Fruit fly (Drosophila melanogaster) whole organism, prepupa: ENCODE data around the gene CG32137.

Source experiments
- Blimp-1 ChIP-seq: fragments of 200-800 bp; sonication (Bioruptor generic); optimal IDR thresholded peaks from 3 replicates; lab custom pipeline; 2017; ENCODE audit warnings: missing biosample characterization, missing genetic modification characterization, mild to moderate bottlenecking, moderate library complexity, missing genetic modification reagents
- CG10631 ChIP-seq: fragments of 200-800 bp; sonication (Bioruptor generic); optimal IDR thresholded peaks from 2 replicates; lab custom pipeline; 2016; ENCODE audit warnings: missing biosample characterization, missing genetic modification characterization
- CG10669 ChIP-seq: fragments of 200-800 bp; sonication (Bioruptor generic); optimal IDR thresholded peaks from 3 replicates; lab custom pipeline; 2018; ENCODE audit warnings: missing biosample characterization, mild to moderate bottlenecking, missing genetic modification characterization, moderate library complexity
- CG11294 ChIP-seq: fragments of 200-800 bp; sonication (Bioruptor generic); IDR thresholded peaks from 2 replicates; pipeline ENCODE4 v1.3.6; 2022; ENCODE audit warnings: missing biosample characterization, missing genetic modification characterization
- CG11762 ChIP-seq: fragments of 200-800 bp; sonication (Bioruptor generic); optimal IDR thresholded peaks from 3 replicates; lab custom pipeline; 2016; ENCODE audit warnings: missing biosample characterization, missing genetic modification characterization; ENCODE audit not compliant: insufficient read depth
- CG11902 ChIP-seq: fragments of 200-800 bp; sonication (Bioruptor generic); optimal IDR thresholded peaks from 3 replicates; lab custom pipeline; 2016; ENCODE audit warnings: missing biosample characterization, missing genetic modification characterization
- CG15336 ChIP-seq: fragments of 200-800 bp; sonication (Bioruptor generic); IDR thresholded peaks from 2 replicates; pipeline ENCODE4 v1.3.6; 2022; ENCODE audit warnings: missing biosample characterization, missing genetic modification characterization
- CG16779 ChIP-seq: fragments of 200-800 bp; sonication (Bioruptor generic); optimal IDR thresholded peaks from 3 replicates; lab custom pipeline; 2017; ENCODE audit warnings: missing biosample characterization, mild to moderate bottlenecking, missing genetic modification characterization
- CG3032 ChIP-seq: fragments of 200-800 bp; optimal IDR thresholded peaks from 2 replicates; lab custom pipeline; 2019; ENCODE audit warnings: missing biosample characterization, mild to moderate bottlenecking, missing genetic modification characterization, moderate library complexity
- CG32006 ChIP-seq: fragments of 200-800 bp; sonication (Bioruptor generic); optimal IDR thresholded peaks from 3 replicates; lab custom pipeline; 2017; ENCODE audit warnings: missing biosample characterization, mild to moderate bottlenecking, missing genetic modification characterization
- CG34406 ChIP-seq: fragments of 200-800 bp; sonication (Bioruptor generic); optimal IDR thresholded peaks from 3 replicates; lab custom pipeline; 2016; ENCODE audit warnings: missing biosample characterization, missing genetic modification characterization
- CG4318 ChIP-seq: fragments of 200-800 bp; sonication (Bioruptor generic); optimal IDR thresholded peaks from 3 replicates; lab custom pipeline; 2017; ENCODE audit warnings: missing biosample characterization, mild to moderate bottlenecking, missing genetic modification characterization
- CG6276 ChIP-seq: fragments of 200-800 bp; sonication (Bioruptor generic); optimal IDR thresholded peaks from 2 replicates; lab custom pipeline; 2017; ENCODE audit warnings: missing biosample characterization, mild to moderate bottlenecking, missing genetic modification characterization
- CG6792 ChIP-seq: fragments of 200-800 bp; sonication (Bioruptor generic); optimal IDR thresholded peaks from 3 replicates; lab custom pipeline; 2016; ENCODE audit warnings: missing biosample characterization, missing genetic modification characterization
- CG6808 ChIP-seq: fragments of 200-800 bp; sonication (Bioruptor generic); optimal IDR thresholded peaks from 3 replicates; lab custom pipeline; 2017; ENCODE audit warnings: missing biosample characterization, missing genetic modification characterization, mild to moderate bottlenecking, moderate library complexity, missing genetic modification reagents
- CG7368 ChIP-seq: fragments of 200-800 bp; sonication (Bioruptor generic); optimal IDR thresholded peaks from 3 replicates; lab custom pipeline; 2016; ENCODE audit warnings: missing biosample characterization, missing genetic modification characterization
- CG8119 ChIP-seq: fragments of 200-800 bp; sonication (Bioruptor generic); IDR thresholded peaks from 3 replicates; pipeline ENCODE4 v1.3.6; 2022; ENCODE audit warnings: missing biosample characterization, missing genetic modification characterization
- CG8319 ChIP-seq: fragments of 200-800 bp; sonication (Bioruptor generic); optimal IDR thresholded peaks from 3 replicates; lab custom pipeline; 2016; ENCODE audit warnings: missing biosample characterization, missing genetic modification characterization
- CG9139 ChIP-seq: fragments of 200-800 bp; sonication (Bioruptor generic); optimal IDR thresholded peaks from 3 replicates; lab custom pipeline; 2017; ENCODE audit warnings: missing biosample characterization, mild to moderate bottlenecking, missing genetic modification characterization
- Eip75B ChIP-seq: fragments of 200-800 bp; sonication (Bioruptor generic); optimal IDR thresholded peaks from 3 replicates; lab custom pipeline; 2016; ENCODE audit warnings: missing biosample characterization, missing genetic modification characterization
- Eip78C ChIP-seq: fragments of 200-800 bp; sonication (Bioruptor generic); peaks from one replicate; lab custom pipeline; 2016; ENCODE audit warnings: missing biosample characterization, missing genetic modification characterization
- Eip93F ChIP-seq: fragments of 200-800 bp; sonication (Bioruptor generic); optimal IDR thresholded peaks from 2 replicates; lab custom pipeline; 2016; ENCODE audit warnings: missing biosample characterization, mild to moderate bottlenecking, missing genetic modification characterization
- Ets21C ChIP-seq: fragments of 200-800 bp; sonication (Bioruptor generic); optimal IDR thresholded peaks from 3 replicates; lab custom pipeline; 2016; ENCODE audit warnings: missing biosample characterization, missing genetic modification characterization
- Ets96B ChIP-seq: fragments of 200-800 bp; optimal IDR thresholded peaks from 2 replicates; lab custom pipeline; 2019; ENCODE audit warnings: missing biosample characterization, mild to moderate bottlenecking, missing genetic modification characterization, moderate library complexity
- Gug ChIP-seq: fragments of 200-800 bp; sonication (Bioruptor generic); IDR thresholded peaks from 2 replicates; pipeline ENCODE4 v1.3.6; 2022; ENCODE audit warnings: missing biosample characterization, missing genetic modification characterization
- Hr38 ChIP-seq: sonication (Bioruptor generic); optimal IDR thresholded peaks from 2 replicates; lab custom pipeline; 2016; ENCODE audit warnings: missing biosample characterization, missing genetic modification characterization
- Hr39 ChIP-seq: fragments of 200-800 bp; sonication (Bioruptor generic); optimal IDR thresholded peaks from 2 replicates; lab custom pipeline; 2016; ENCODE audit warnings: missing biosample characterization, missing genetic modification characterization
- Hr4 ChIP-seq: fragments of 200-800 bp; sonication (Bioruptor generic); optimal IDR thresholded peaks from 3 replicates; lab custom pipeline; 2016; ENCODE audit warnings: missing biosample characterization, missing genetic modification characterization
- Lpt ChIP-seq: fragments of 200-800 bp; sonication (Bioruptor generic); optimal IDR thresholded peaks from 3 replicates; lab custom pipeline; 2016; ENCODE audit warnings: missing biosample characterization, missing genetic modification characterization
- Met ChIP-seq: fragments of 200-800 bp; sonication (Bioruptor generic); optimal IDR thresholded peaks from 3 replicates; lab custom pipeline; 2016; ENCODE audit warnings: missing biosample characterization, missing genetic modification characterization
- OdsH ChIP-seq: fragments of 200-800 bp; sonication (Bioruptor generic); optimal IDR thresholded peaks from 3 replicates; lab custom pipeline; 2016; ENCODE audit warnings: missing biosample characterization, missing genetic modification characterization
- Smox ChIP-seq: fragments of 200-800 bp; sonication (Bioruptor generic); optimal IDR thresholded peaks from 3 replicates; lab custom pipeline; 2016; ENCODE audit warnings: missing biosample characterization, missing genetic modification characterization
- Sox102F ChIP-seq: fragments of 200-800 bp; sonication (Bioruptor generic); optimal IDR thresholded peaks from 2 replicates; lab custom pipeline; 2016; ENCODE audit warnings: missing biosample characterization, mild to moderate bottlenecking, missing genetic modification characterization
- Sox14 ChIP-seq: fragments of 200-800 bp; sonication (Bioruptor generic); optimal IDR thresholded peaks from 3 replicates; lab custom pipeline; 2016; ENCODE audit warnings: missing biosample characterization, missing genetic modification characterization
- Sox15 ChIP-seq: fragments of 200-800 bp; sonication (Bioruptor generic); optimal IDR thresholded peaks from 3 replicates; lab custom pipeline; 2016; ENCODE audit warnings: missing biosample characterization, missing genetic modification characterization
- achi ChIP-seq: fragments of 200-800 bp; sonication (Bioruptor generic); optimal IDR thresholded peaks from 3 replicates; lab custom pipeline; 2016; ENCODE audit warnings: missing biosample characterization, missing genetic modification characterization
- dsx ChIP-seq: fragments of 200-800 bp; optimal IDR thresholded peaks from 3 replicates; lab custom pipeline; 2019; ENCODE audit warnings: missing biosample characterization, mild to moderate bottlenecking, missing genetic modification characterization, moderate library complexity; ENCODE audit not compliant: poor library complexity, severe bottlenecking
- eg ChIP-seq: fragments of 200-800 bp; sonication (Bioruptor generic); IDR thresholded peaks from 3 replicates; pipeline ENCODE4 v1.3.6; 2022; ENCODE audit warnings: missing biosample characterization, missing genetic modification characterization
- esn ChIP-seq: fragments of 200-800 bp; sonication (Bioruptor generic); optimal IDR thresholded peaks from 2 replicates; lab custom pipeline; 2016; ENCODE audit warnings: missing biosample characterization, mild to moderate bottlenecking, missing genetic modification characterization, moderate library complexity
- fd59A ChIP-seq: fragments of 200-800 bp; sonication (Bioruptor generic); optimal IDR thresholded peaks from 2 replicates; lab custom pipeline; 2017; ENCODE audit warnings: missing biosample characterization, mild to moderate bottlenecking, missing genetic modification characterization, missing genetic modification reagents
- fkh ChIP-seq: fragments of 200-800 bp; sonication (Bioruptor generic); optimal IDR thresholded peaks from 3 replicates; lab custom pipeline; 2017; ENCODE audit warnings: missing biosample characterization, mild to moderate bottlenecking, missing genetic modification characterization, moderate library complexity
- lz ChIP-seq: fragments of 200-800 bp; sonication (Bioruptor generic); optimal IDR thresholded peaks from 3 replicates; lab custom pipeline; 2016; ENCODE audit warnings: missing biosample characterization, missing genetic modification characterization
- pdm3 ChIP-seq: fragments of 200-800 bp; sonication (Bioruptor generic); optimal IDR thresholded peaks from 3 replicates; lab custom pipeline; 2016; ENCODE audit warnings: missing biosample characterization, missing genetic modification characterization
- salr ChIP-seq, 2 experiments: fragments of 200-800 bp; sonication (Bioruptor generic); optimal IDR thresholded peaks; 3 replicates each; lab custom pipeline; 2016 to 2018; ENCODE audit warnings: missing biosample characterization in 2 of 2, missing genetic modification characterization in 2 of 2, mild to moderate bottlenecking in 1 of 2
- spab ChIP-seq: fragments of 200-800 bp; sonication (Bioruptor generic); optimal IDR thresholded peaks from 2 replicates; lab custom pipeline; 2017; ENCODE audit warnings: missing biosample characterization, mild to moderate bottlenecking, missing genetic modification characterization, missing genetic modification reagents
- topi ChIP-seq: fragments of 200-800 bp; sonication (Bioruptor generic); optimal IDR thresholded peaks from 3 replicates; lab custom pipeline; 2016; ENCODE audit warnings: missing biosample characterization, missing genetic modification characterization

The CG32137 gene

dm6 chr3L:13919794-13920631 lies 19.0 kb upstream of the CG32137 start (continued):
- TF ChIP-seq CG32006 (peak; percentile 88), CG11294 (peak; percentile 34; the same call in 1 of the 2 replicates), Ets21C (GFP tag; lab: Kevin White, UChicago) (peak; percentile 59), Eip75B (GFP tag; lab: Kevin White, UChicago) (peak; percentile 75), Smox (GFP tag; lab: Kevin White, UChicago) (peak; percentile 74), CG34406 (GFP tag; lab: Kevin White, UChicago) (peak; percentile 30), CG6792 (peak; percentile 63), CG10631 (GFP tag; lab: Kevin White, UChicago) (peak; percentile 77), Blimp-1 (peak; percentile 9), Sox15 (GFP tag; lab: Kevin White, UChicago) (peak; percentile 53), OdsH (peak; percentile 78), achi (GFP tag; lab: Kevin White, UChicago) (peak; percentile 74), topi (peak; percentile 62), Met (GFP tag; lab: Kevin White, UChicago) (peak; percentile 80), spab (GFP tag; lab: Kevin White, UChicago) (peak; percentile 50), Gug (GFP tag; lab: Robert Waterston, UW) (peak; percentile 37; the same call in 1 of the 2 replicates), fkh (GFP tag; lab: Kevin White, UChicago) (peak; percentile 81), CG4318 (GFP tag; lab: Kevin White, UChicago) (peak; percentile 63), fd59A (GFP tag; lab: Kevin White, UChicago) (peak; percentile 55), salr (GFP tag; optimal IDR thresholded peaks at IDR 0.05; lab: Kevin White, UChicago) (peak in 1 of 2 experiments; percentile 76), CG8119 (GFP tag; lab: Robert Waterston, UW) (peak; percentile 67; the same call in 2 of the 3 replicates), lz (GFP tag; lab: Kevin White, UChicago) (peak; percentile 74), Lpt (peak; percentile 58), CG11902 (no peak), dsx (peak; percentile 54), CG6276 (GFP tag; lab: Kevin White, UChicago) (peak; percentile 57), CG7368 (GFP tag; lab: Kevin White, UChicago) (peak; percentile 6), esn (GFP tag; lab: Kevin White, UChicago) (peak; percentile 78), pdm3 (peak; percentile 78), CG10669 (GFP tag; lab: Kevin White, UChicago) (peak; percentile 60), Hr38 (GFP tag; lab: Kevin White, UChicago) (no peak), Hr4 (peak; percentile 84), CG15336 (peak; percentile 65; the same call in 1 of the 2 replicates)

DNA sequence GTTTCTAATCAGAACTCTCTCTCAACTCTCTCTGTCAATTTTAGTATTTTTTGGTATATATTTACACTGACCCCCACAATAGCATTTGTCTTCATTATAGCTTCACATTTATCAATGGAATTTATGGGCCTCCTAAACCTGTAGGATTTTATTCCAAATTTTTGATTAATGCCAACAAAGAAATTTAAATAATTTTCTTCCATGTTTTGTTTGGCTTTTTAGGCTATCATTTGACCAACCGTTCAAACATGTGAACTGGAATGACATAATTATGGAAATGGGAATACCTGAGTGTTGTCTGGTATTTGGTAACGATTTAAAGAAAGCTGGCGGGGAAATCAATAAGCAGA lies 18.4 kb upstream of the CG32137 start:
- no peak for TF ChIP-seq Sox14 (GFP tag; lab: Kevin White, UChicago)
- no peak for TF ChIP-seq CG8319
- no peak for TF ChIP-seq CG9139

- TF ChIP-seq Ets96B (tag; lab: Kevin White, UChicago) (no peak), salr (GFP tag; optimal IDR thresholded peaks at IDR 0.05; lab: Kevin White, UChicago) (peak in 1 of 2 experiments; percentile 46), CG15336 (peak; percentile 79), Eip93F (GFP tag; lab: Kevin White, UChicago) (no peak), Eip78C (peak; percentile 90), eg (peak; percentile 33; the same call in 1 of the 3 replicates), CG6808 (GFP tag; lab: Kevin White, UChicago) (no peak), Smox (GFP tag; lab: Kevin White, UChicago) (peak; percentile 15), fkh (GFP tag; lab: Kevin White, UChicago) (no peak), Sox102F (peak; percentile 1), CG3032 (tag; lab: Kevin White, UChicago) (no peak), Eip75B (GFP tag; lab: Kevin White, UChicago) (peak; percentile 4), Hr39 (GFP tag; lab: Kevin White, UChicago) (peak; percentile 33), CG8319 (no peak), CG16779 (tag; lab: Kevin White, UChicago) (no peak), CG7368 (GFP tag; lab: Kevin White, UChicago) (no peak), Ets21C (GFP tag; lab: Kevin White, UChicago) (no peak), CG6792 (no peak), Hr38 (GFP tag; lab: Kevin White, UChicago) (no peak), CG11762 (GFP tag; lab: Kevin White, UChicago) (no peak), OdsH (peak; percentile 43)
Measured at dm6 chr3L:13922023-13922652, 16.9 kb upstream of the CG32137 start.
